Worm (Caenorhabditis elegans) whole organism, mixed stage, embryonic: ENCODE results near the gene sri-24.
"Not testable (repeated sequence)": the region's sequence is repeated elsewhere in the genome, so short reads cannot be mapped to it uniquely, and the experiment has no call there.

Experiments
- blmp-1 ChIP-seq: fragments of 150-350 bp; optimal IDR thresholded peaks from 2 replicates; lab custom pipeline; 2014; ENCODE audit warnings: missing biosample characterization, missing genetic modification characterization
- nhr-12 ChIP-seq: fragments of 150-350 bp; optimal IDR thresholded peaks from 2 replicates; lab custom pipeline; 2014; ENCODE audit warnings: missing biosample characterization, missing genetic modification characterization
- nhr-237 ChIP-seq: fragments of 150-350 bp; optimal IDR thresholded peaks from 2 replicates; lab custom pipeline; 2014; ENCODE audit warnings: missing biosample characterization, missing genetic modification characterization
- nhr-76 ChIP-seq: sonication (generic microtip); optimal IDR thresholded peaks from 2 replicates; lab custom pipeline; 2017; ENCODE audit warnings: missing biosample characterization, missing genetic modification characterization
- unc-62 ChIP-seq: fragments of 150-350 bp; optimal IDR thresholded peaks from 2 replicates; lab custom pipeline; 2014; ENCODE audit warnings: missing biosample characterization, missing genetic modification reagents, missing genetic modification characterization

- not testable (repeated sequence) for TF ChIP-seq blmp-1 (tag; lab: Kevin White, UChicago); nhr-237 (tag; lab: Kevin White, UChicago); unc-62 (GFP tag; lab: Kevin White, UChicago); nhr-12 (tag; lab: Kevin White, UChicago); nhr-76 (tag; lab: Kevin White, UChicago)
These were observed 3.2 kb downstream of the sri-24 start, which contains the start of gene sri-26 for ce11 chrV:15215175-15215574.
